Fruit fly (Drosophila melanogaster) whole organism, embryonic: ENCODE measurements around the gene AP-2alpha.
A peak's percentile ranks its signal among the peaks of the same experiment; 100 is the strongest.

ENCODE experiments used
- Bteb2 ChIP-seq: fragments of 200-800 bp; sonication (Bioruptor generic); optimal IDR thresholded peaks from 2 replicates; lab custom pipeline; 2016; ENCODE audit warnings: missing biosample characterization, missing genetic modification characterization
- CG10321 ChIP-seq: fragments of 200-800 bp; sonication (Bioruptor generic); IDR thresholded peaks from 2 replicates; pipeline ENCODE4 v1.3.6; 2022; ENCODE audit warnings: missing biosample characterization, missing genetic modification characterization
- CG10366 ChIP-seq: fragments of 200-800 bp; sonication (Bioruptor generic); IDR thresholded peaks from 2 replicates; pipeline ENCODE4 v1.3.6; 2022; ENCODE audit warnings: missing biosample characterization, missing genetic modification characterization
- CG11247 ChIP-seq: fragments of 200-800 bp; sonication (Bioruptor generic); IDR thresholded peaks from 2 replicates; pipeline ENCODE4 v1.3.6; 2022; ENCODE audit warnings: missing biosample characterization, missing genetic modification characterization
- CG11398 ChIP-seq: fragments of 200-800 bp; sonication (Bioruptor generic); optimal IDR thresholded peaks from 2 replicates; lab custom pipeline; 2016; ENCODE audit warnings: missing biosample characterization, missing genetic modification characterization
- CG12769 ChIP-seq: fragments of 200-800 bp; sonication (Bioruptor generic); optimal IDR thresholded peaks from 2 replicates; lab custom pipeline; 2019; ENCODE audit warnings: missing biosample characterization, mild to moderate bottlenecking, missing genetic modification characterization, moderate library complexity
- CG13894 ChIP-seq: fragments of 200-800 bp; sonication (Bioruptor generic); optimal IDR thresholded peaks from 3 replicates; lab custom pipeline; 2018; ENCODE audit warnings: missing biosample characterization, mild to moderate bottlenecking, missing genetic modification characterization, moderate library complexity
- CG15073 ChIP-seq: fragments of 200-800 bp; sonication (Bioruptor generic); optimal IDR thresholded peaks from 2 replicates; lab custom pipeline; 2016; ENCODE audit warnings: missing biosample characterization, missing genetic modification characterization
- CG15696 ChIP-seq: fragments of 200-800 bp; sonication (Bioruptor generic); optimal IDR thresholded peaks from 2 replicates; lab custom pipeline; 2019; ENCODE audit warnings: missing biosample characterization, mild to moderate bottlenecking, missing genetic modification characterization, moderate library complexity
- CG17361 ChIP-seq: fragments of 200-800 bp; sonication (Bioruptor generic); IDR thresholded peaks from 3 replicates; pipeline ENCODE4 v1.3.6; 2022; ENCODE audit warnings: missing biosample characterization, missing genetic modification characterization
- CG17829 ChIP-seq: fragments of 200-800 bp; optimal IDR thresholded peaks from 2 replicates; lab custom pipeline; 2019; ENCODE audit warnings: missing biosample characterization, mild to moderate bottlenecking, missing genetic modification characterization, moderate library complexity
- CG18619 ChIP-seq: fragments of 200-800 bp; sonication (Bioruptor generic); optimal IDR thresholded peaks from 3 replicates; lab custom pipeline; 2017; ENCODE audit warnings: missing biosample characterization, mild to moderate bottlenecking, missing genetic modification characterization
- CG2129 ChIP-seq: fragments of 200-800 bp; sonication (Bioruptor generic); IDR thresholded peaks from 2 replicates; pipeline ENCODE4 v1.3.6; 2022; ENCODE audit warnings: missing biosample characterization, missing genetic modification characterization; ENCODE audit not compliant: partially characterized antibody
- CG4730 ChIP-seq: fragments of 200-800 bp; sonication (Bioruptor generic); IDR thresholded peaks from 2 replicates; pipeline ENCODE4 v1.3.6; 2022; ENCODE audit warnings: missing biosample characterization, missing genetic modification characterization
- D ChIP-seq, 2 experiments: fragments of 200-800 bp in 1 of 2; fragments of >200 bp in 1 of 2; sonication (Bioruptor generic) in 1 of 2; optimal IDR thresholded peaks; 2 replicates in 1 of 2; 3 replicates in 1 of 2; lab custom pipeline; 2017; ENCODE audit warnings: mild to moderate bottlenecking in 1 of 2, missing biosample characterization in 1 of 2, missing genetic modification characterization in 1 of 2, missing genetic modification reagents in 1 of 2
- E2f1 ChIP-seq: fragments of 200-800 bp; sonication (Bioruptor generic); IDR thresholded peaks from 2 replicates; pipeline ENCODE4 v1.3.6; 2022; ENCODE audit warnings: missing biosample characterization, missing genetic modification characterization
- H2.0 ChIP-seq: fragments of 200-800 bp; sonication (Bioruptor generic); IDR thresholded peaks from 2 replicates; pipeline ENCODE4 v1.3.6; 2022; ENCODE audit warnings: missing biosample characterization, missing genetic modification characterization
- HHEX ChIP-seq: fragments of 200-800 bp; sonication (Bioruptor generic); optimal IDR thresholded peaks from 3 replicates; lab custom pipeline; 2017; ENCODE audit warnings: missing biosample characterization, mild to moderate bottlenecking, missing genetic modification characterization, missing genetic modification reagents
- Kr ChIP-seq: fragments of 200-800 bp; sonication (Bioruptor generic); optimal IDR thresholded peaks from 2 replicates; lab custom pipeline; 2017; ENCODE audit warnings: missing biosample characterization, mild to moderate bottlenecking, missing genetic modification characterization
- Lim3 ChIP-seq: fragments of 200-800 bp; sonication (Bioruptor generic); IDR thresholded peaks from 2 replicates; pipeline ENCODE4 v1.3.6; 2022; ENCODE audit warnings: missing biosample characterization, missing genetic modification characterization
- Mad ChIP-seq: fragments of 200-800 bp; sonication (Bioruptor generic); optimal IDR thresholded peaks from 2 replicates; lab custom pipeline; 2016; ENCODE audit warnings: missing biosample characterization, missing genetic modification characterization
- Meics ChIP-seq: fragments of 200-800 bp; sonication (Bioruptor generic); optimal IDR thresholded peaks from 2 replicates; lab custom pipeline; 2017; ENCODE audit warnings: missing biosample characterization, mild to moderate bottlenecking, missing genetic modification characterization
- NC2α ChIP-seq: fragments of 200-800 bp; sonication (Bioruptor generic); optimal IDR thresholded peaks from 2 replicates; lab custom pipeline; 2016; ENCODE audit warnings: missing biosample characterization, missing genetic modification characterization
- Rx ChIP-seq: fragments of 200-800 bp; sonication (Bioruptor generic); IDR thresholded peaks from 2 replicates; pipeline ENCODE4 v1.3.6; 2022; ENCODE audit warnings: missing biosample characterization, missing genetic modification characterization
- Sox102F ChIP-seq: fragments of 200-800 bp; sonication (Bioruptor generic); optimal IDR thresholded peaks from 2 replicates; lab custom pipeline; 2018; ENCODE audit warnings: missing biosample characterization, mild to moderate bottlenecking, missing genetic modification characterization, moderate library complexity
- Spps ChIP-seq: fragments of 200-800 bp; sonication (Bioruptor generic); optimal IDR thresholded peaks from 2 replicates; lab custom pipeline; 2018; ENCODE audit warnings: missing biosample characterization, mild to moderate bottlenecking, missing genetic modification characterization
- al ChIP-seq: fragments of 200-800 bp; sonication (Bioruptor generic); IDR thresholded peaks from 2 replicates; pipeline ENCODE4 v1.3.6; 2022; ENCODE audit warnings: missing biosample characterization, missing genetic modification characterization
- bigmax ChIP-seq: fragments of 200-800 bp; sonication (Bioruptor generic); optimal IDR thresholded peaks from 2 replicates; lab custom pipeline; 2018; ENCODE audit warnings: missing biosample characterization, mild to moderate bottlenecking, missing genetic modification characterization
- chn ChIP-seq: fragments of 200-800 bp; sonication (Bioruptor generic); optimal IDR thresholded peaks from 2 replicates; lab custom pipeline; 2016; ENCODE audit warnings: missing biosample characterization, missing genetic modification characterization
- disco-r ChIP-seq: fragments of 200-800 bp; sonication (Bioruptor generic); optimal IDR thresholded peaks from 2 replicates; lab custom pipeline; 2016; ENCODE audit warnings: missing biosample characterization, missing genetic modification characterization
- dpn ChIP-seq, 2 experiments: fragments of 200-800 bp; sonication (Bioruptor generic); optimal IDR thresholded peaks; 3 replicates each; lab custom pipeline; 2016; ENCODE audit warnings: missing biosample characterization in 2 of 2, missing genetic modification characterization in 2 of 2
- gsb-n ChIP-seq: fragments of 200-800 bp; sonication (Bioruptor generic); optimal IDR thresholded peaks from 3 replicates; lab custom pipeline; 2018; ENCODE audit warnings: missing biosample characterization, mild to moderate bottlenecking, missing genetic modification characterization
- her ChIP-seq: fragments of 200-800 bp; sonication (Bioruptor generic); optimal IDR thresholded peaks from 2 replicates; lab custom pipeline; 2016; ENCODE audit warnings: missing biosample characterization, missing genetic modification characterization
- klu ChIP-seq: fragments of 200-800 bp; sonication (Bioruptor generic); IDR thresholded peaks from 2 replicates; pipeline ENCODE4 v1.3.6; 2022; ENCODE audit warnings: missing biosample characterization, missing genetic modification characterization
- kni ChIP-seq: fragments of 200-800 bp; sonication (Bioruptor generic); optimal IDR thresholded peaks from 3 replicates; lab custom pipeline; 2017; ENCODE audit warnings: mild to moderate bottlenecking, missing biosample characterization, missing genetic modification reagents, missing genetic modification characterization
- knrl ChIP-seq: fragments of 200-800 bp; sonication (Bioruptor generic); IDR thresholded peaks from 3 replicates; pipeline ENCODE4 v1.3.6; 2022; ENCODE audit warnings: missing biosample characterization, missing genetic modification characterization; ENCODE audit not compliant: partially characterized antibody
- luna ChIP-seq: fragments of 200-800 bp; sonication (Bioruptor generic); optimal IDR thresholded peaks from 2 replicates; lab custom pipeline; 2016; ENCODE audit warnings: missing biosample characterization, missing genetic modification characterization
- maf-S ChIP-seq: fragments of 200-800 bp; sonication (Bioruptor generic); optimal IDR thresholded peaks from 2 replicates; lab custom pipeline; 2016; ENCODE audit warnings: missing biosample characterization, missing genetic modification characterization
- mld ChIP-seq: fragments of 200-800 bp; sonication (Bioruptor generic); IDR thresholded peaks from 3 replicates; pipeline ENCODE4 v1.3.6; 2022; ENCODE audit warnings: missing biosample characterization, missing genetic modification characterization; ENCODE audit not compliant: partially characterized antibody
- pum ChIP-seq: fragments of 200-800 bp; sonication (Bioruptor generic); optimal IDR thresholded peaks from 2 replicates; lab custom pipeline; 2016; ENCODE audit warnings: missing biosample characterization, missing genetic modification characterization
- pzg ChIP-seq: fragments of 200-800 bp; sonication (Bioruptor generic); optimal IDR thresholded peaks from 3 replicates; lab custom pipeline; 2018; ENCODE audit warnings: missing biosample characterization, mild to moderate bottlenecking, missing genetic modification characterization, moderate library complexity
- sc ChIP-seq, 3 experiments: fragments of >200 bp in 2 of 3; fragments of 200-800 bp in 1 of 3; sonication (Bioruptor generic) in 1 of 3; optimal IDR thresholded peaks; 2 replicates in 2 of 3; 3 replicates in 1 of 3; lab custom pipeline; 2017; ENCODE audit warnings: mild to moderate bottlenecking in 1 of 3, missing biosample characterization in 1 of 3, missing genetic modification characterization in 1 of 3, missing genetic modification reagents in 1 of 3
- sens-2 ChIP-seq: fragments of 200-800 bp; sonication (Bioruptor generic); IDR thresholded peaks from 2 replicates; pipeline ENCODE4 v1.3.6; 2022; ENCODE audit warnings: missing biosample characterization, missing genetic modification characterization
- sisA ChIP-seq: fragments of 200-800 bp; sonication (Bioruptor generic); IDR thresholded peaks from 2 replicates; pipeline ENCODE4 v1.3.6; 2022; ENCODE audit warnings: missing biosample characterization, missing genetic modification characterization
- sna ChIP-seq: fragments of 200-800 bp; sonication (Bioruptor generic); IDR thresholded peaks from 2 replicates; pipeline ENCODE4 v1.3.6; 2022; ENCODE audit warnings: missing biosample characterization, missing genetic modification characterization; ENCODE audit not compliant: partially characterized antibody
- sug ChIP-seq: fragments of 200-800 bp; optimal IDR thresholded peaks from 2 replicates; lab custom pipeline; 2019; ENCODE audit warnings: missing biosample characterization, mild to moderate bottlenecking, missing genetic modification characterization, moderate library complexity
- tll ChIP-seq, 2 experiments: fragments of 200-800 bp in 1 of 2; fragments of >200 bp in 1 of 2; sonication (Bioruptor generic) in 1 of 2; optimal IDR thresholded peaks; 2 replicates each; lab custom pipeline; 2017 to 2019; ENCODE audit warnings: missing biosample characterization in 2 of 2, missing genetic modification characterization in 2 of 2, mild to moderate bottlenecking in 1 of 2, moderate library complexity in 1 of 2
- wor ChIP-seq: fragments of 200-800 bp; sonication (Bioruptor generic); IDR thresholded peaks from 2 replicates; pipeline ENCODE4 v1.3.6; 2022; ENCODE audit warnings: missing biosample characterization, missing genetic modification characterization

AP-2alpha gene

dm6 chr2L:429680-430484, 15.3 kb upstream of the AP-2alpha start (continued):
- no peak for TF ChIP-seq NC2α (GFP tag; lab: Kevin White, UChicago)
- TF ChIP-seq disco-r = no peak
- peak; percentile 42 for TF ChIP-seq CG17829 (tag; lab: Kevin White, UChicago)
- TF ChIP-seq HHEX = peak; percentile 44
- no peak for TF ChIP-seq Lim3 (GFP tag; lab: Robert Waterston, UW)
- TF ChIP-seq CG4730 = peak; percentile 35; the same call in 1 of the 2 replicates
- peak; percentile 63 for TF ChIP-seq CG11398 (GFP tag; lab: Kevin White, UChicago)
- no peak for TF ChIP-seq sna (GFP tag; lab: Robert Waterston, UW)
- peak; percentile 39 for TF ChIP-seq Spps (tag; lab: Kevin White, UChicago)
- TF ChIP-seq maf-S = no peak
- TF ChIP-seq Sox102F = peak; percentile 38
- TF ChIP-seq Mad (GFP tag; lab: Kevin White, UChicago) = no peak
- TF ChIP-seq CG15073 (GFP tag; lab: Kevin White, UChicago) = no peak
- no peak for TF ChIP-seq sug
- TF ChIP-seq wor (GFP tag; lab: Robert Waterston, UW) = no peak
- no peak for TF ChIP-seq Kr
- no peak for TF ChIP-seq klu (GFP tag; lab: Robert Waterston, UW)
- no peak for TF ChIP-seq bigmax
- TF ChIP-seq her = peak; percentile 45
- TF ChIP-seq tll (GFP tag; optimal IDR thresholded peaks at IDR 0.05; lab: Kevin White, UChicago) = no peak
- TF ChIP-seq E2f1 (GFP tag; lab: Robert Waterston, UW) = peak; percentile 21; the same call in 1 of the 2 replicates
- no peak for TF ChIP-seq sens-2
- peak; percentile 47 for TF ChIP-seq sisA (GFP tag; lab: Robert Waterston, UW)
- no peak for TF ChIP-seq sc (optimal IDR thresholded peaks at IDR 0.05; lab: Kevin White, UChicago)
- no peak for TF ChIP-seq sc (GFP tag; optimal IDR thresholded peaks at IDR 0.05; lab: Kevin White, UChicago)
- TF ChIP-seq Meics (GFP tag; lab: Kevin White, UChicago) = peak; percentile 39
- TF ChIP-seq luna (GFP tag; lab: Kevin White, UChicago) = peak; percentile 54
- 0 out of 2 replicates have a peak, but pooled peaks have one; percentile 24 for TF ChIP-seq CG11247 (GFP tag; lab: Robert Waterston, UW)
- no peak for TF ChIP-seq Rx (GFP tag; lab: Robert Waterston, UW)
- peak; percentile 23 for TF ChIP-seq Bteb2 (GFP tag; lab: Kevin White, UChicago)
- TF ChIP-seq CG13894 (tag; lab: Kevin White, UChicago) = peak; percentile 41
- TF ChIP-seq pum (GFP tag; lab: Kevin White, UChicago) = peak; percentile 74
- TF ChIP-seq gsb-n = peak; percentile 26
- peak; percentile 23 to 50 for TF ChIP-seq dpn (GFP tag; optimal IDR thresholded peaks at IDR 0.05; lab: Kevin White, UChicago)
- peak; percentile 39 for TF ChIP-seq CG10366 (GFP tag; lab: Robert Waterston, UW)
- TF ChIP-seq CG2129 (GFP tag; lab: Robert Waterston, UW) = no peak
- TF ChIP-seq D (optimal IDR thresholded peaks at IDR 0.05; lab: Kevin White, UChicago) = no peak
- TF ChIP-seq D (GFP tag; optimal IDR thresholded peaks at IDR 0.05; lab: Kevin White, UChicago) = peak; percentile 12
- TF ChIP-seq H2.0 = no peak
- TF ChIP-seq CG18619 (GFP tag; lab: Kevin White, UChicago) = no peak
- no peak for TF ChIP-seq pzg
- peak; percentile 14 for TF ChIP-seq CG12769 (tag; lab: Kevin White, UChicago)
- no peak for TF ChIP-seq mld
- TF ChIP-seq CG17361 = peak; percentile 64
- 0 out of 3 replicates have a peak, but pooled peaks have one; percentile 32 for TF ChIP-seq knrl (GFP tag; lab: Robert Waterston, UW)
- peak; percentile 62 for TF ChIP-seq kni (GFP tag; lab: Kevin White, UChicago)
- TF ChIP-seq al (GFP tag; lab: Robert Waterston, UW) = peak; percentile 44
- TF ChIP-seq chn = peak; percentile 48
- peak; percentile 27 for TF ChIP-seq CG15696 (tag; lab: Kevin White, UChicago)
- TF ChIP-seq CG10321 (GFP tag; lab: Robert Waterston, UW) = no peak
